Fruit fly (Drosophila melanogaster) whole organism, embryonic: ENCODE results near the gene Rab8.

ENCODE experiments used
- BEAF-32 ChIP-seq: fragments of 200-800 bp; sonication (Bioruptor generic); optimal IDR thresholded peaks from 3 replicates; lab custom pipeline; 2017; ENCODE audit warnings: missing biosample characterization, missing genetic modification characterization, mild to moderate bottlenecking, moderate library complexity, missing genetic modification reagents
- Bgb ChIP-seq: fragments of 200-800 bp; sonication (Bioruptor generic); IDR thresholded peaks from 2 replicates; pipeline ENCODE4 v1.3.6; 2022; ENCODE audit warnings: missing biosample characterization, missing genetic modification characterization; ENCODE audit not compliant: partially characterized antibody
- CG10147 ChIP-seq: fragments of 200-800 bp; sonication (Bioruptor generic); optimal IDR thresholded peaks from 2 replicates; lab custom pipeline; 2019; ENCODE audit warnings: missing biosample characterization, mild to moderate bottlenecking, missing genetic modification characterization, moderate library complexity
- CG10209 ChIP-seq: fragments of 200-800 bp; sonication (Bioruptor generic); optimal IDR thresholded peaks from 3 replicates; lab custom pipeline; 2017; ENCODE audit warnings: missing biosample characterization, mild to moderate bottlenecking, missing genetic modification characterization, missing genetic modification reagents
- CG11723 ChIP-seq: fragments of 200-800 bp; sonication (Bioruptor generic); optimal IDR thresholded peaks from 2 replicates; lab custom pipeline; 2017; ENCODE audit warnings: missing biosample characterization, mild to moderate bottlenecking, missing genetic modification characterization
- CG12071 ChIP-seq: fragments of 200-800 bp; sonication (Bioruptor generic); optimal IDR thresholded peaks from 3 replicates; lab custom pipeline; 2018; ENCODE audit warnings: missing biosample characterization, mild to moderate bottlenecking, missing genetic modification characterization
- CG1233 ChIP-seq: fragments of 200-800 bp; sonication (Bioruptor generic); optimal IDR thresholded peaks from 4 replicates; lab custom pipeline; 2018; ENCODE audit warnings: missing biosample characterization, mild to moderate bottlenecking, missing genetic modification characterization
- CG13287 ChIP-seq: fragments of 200-800 bp; sonication (Bioruptor generic); IDR thresholded peaks from 2 replicates; pipeline ENCODE4 v1.3.6; 2022; ENCODE audit warnings: missing biosample characterization, missing genetic modification characterization; ENCODE audit not compliant: partially characterized antibody
- CG13775 ChIP-seq: fragments of 200-800 bp; sonication (Bioruptor generic); optimal IDR thresholded peaks from 3 replicates; lab custom pipeline; 2017; ENCODE audit warnings: missing biosample characterization, mild to moderate bottlenecking, missing genetic modification characterization
- CG15479 ChIP-seq: fragments of 200-800 bp; sonication (Bioruptor generic); optimal IDR thresholded peaks from 3 replicates; lab custom pipeline; 2019; ENCODE audit warnings: missing biosample characterization, mild to moderate bottlenecking, missing genetic modification characterization, moderate library complexity
- CG16779 ChIP-seq: fragments of 200-800 bp; sonication (Bioruptor generic); IDR thresholded peaks from 2 replicates; pipeline ENCODE4 v1.3.6; 2022; ENCODE audit warnings: missing biosample characterization, missing genetic modification characterization
- CG17612 ChIP-seq: fragments of 200-800 bp; sonication (Bioruptor generic); IDR thresholded peaks from 2 replicates; pipeline ENCODE4 v1.3.6; 2022; ENCODE audit warnings: missing biosample characterization, missing genetic modification characterization
- CG18262 ChIP-seq: fragments of 200-800 bp; optimal IDR thresholded peaks from 3 replicates; lab custom pipeline; 2019; ENCODE audit warnings: missing biosample characterization, mild to moderate bottlenecking, missing genetic modification characterization, moderate library complexity
- CG2889 ChIP-seq: fragments of 200-800 bp; sonication (Bioruptor generic); IDR thresholded peaks from 3 replicates; pipeline ENCODE4 v1.3.6; 2022; ENCODE audit warnings: missing biosample characterization, missing genetic modification characterization
- CG32772 ChIP-seq: fragments of 200-800 bp; sonication (Bioruptor generic); IDR thresholded peaks from 2 replicates; pipeline ENCODE4 v1.3.6; 2022; ENCODE audit warnings: missing biosample characterization, missing genetic modification characterization
- CG4404 ChIP-seq: fragments of 200-800 bp; sonication (Bioruptor generic); IDR thresholded peaks from 2 replicates; pipeline ENCODE4 v1.3.6; 2022; ENCODE audit warnings: missing biosample characterization, missing genetic modification characterization
- CG4424 ChIP-seq: fragments of 200-800 bp; sonication (Bioruptor generic); optimal IDR thresholded peaks from 3 replicates; lab custom pipeline; 2016; ENCODE audit warnings: missing biosample characterization, missing genetic modification characterization
- CG5245 ChIP-seq: fragments of 200-800 bp; sonication (Bioruptor generic); optimal IDR thresholded peaks from 3 replicates; lab custom pipeline; 2016; ENCODE audit warnings: missing biosample characterization, missing genetic modification characterization
- CG8478 ChIP-seq: fragments of >200 bp; optimal IDR thresholded peaks from 2 replicates; lab custom pipeline; 2018
- CG9727 ChIP-seq: fragments of 200-800 bp; sonication (Bioruptor generic); optimal IDR thresholded peaks from 3 replicates; lab custom pipeline; 2017; ENCODE audit warnings: missing biosample characterization, mild to moderate bottlenecking, missing genetic modification characterization
- CG9817 ChIP-seq: fragments of 200-800 bp; sonication (Bioruptor generic); optimal IDR thresholded peaks from 2 replicates; lab custom pipeline; 2018; ENCODE audit warnings: missing biosample characterization, mild to moderate bottlenecking, missing genetic modification characterization, moderate library complexity
- Dad ChIP-seq: fragments of 200-800 bp; sonication (Bioruptor generic); optimal IDR thresholded peaks from 3 replicates; lab custom pipeline; 2016; ENCODE audit warnings: missing biosample characterization, missing genetic modification characterization
- Dip2 ChIP-seq: fragments of 200-800 bp; sonication (Bioruptor generic); IDR thresholded peaks from 2 replicates; pipeline ENCODE4 v1.3.6; 2022; ENCODE audit warnings: missing biosample characterization, missing genetic modification characterization
- Doc3 ChIP-seq: fragments of 200-800 bp; sonication (Bioruptor generic); IDR thresholded peaks from 3 replicates; pipeline ENCODE4 v1.3.6; 2022; ENCODE audit warnings: missing biosample characterization, missing genetic modification characterization; ENCODE audit not compliant: partially characterized antibody
- Elba2 ChIP-seq: fragments of 200-800 bp; sonication (Bioruptor generic); optimal IDR thresholded peaks from 3 replicates; lab custom pipeline; 2016; ENCODE audit warnings: missing biosample characterization, missing genetic modification characterization
- Fer2 ChIP-seq: fragments of 200-800 bp; sonication (Bioruptor generic); optimal IDR thresholded peaks from 2 replicates; lab custom pipeline; 2018; ENCODE audit warnings: missing biosample characterization, mild to moderate bottlenecking, missing genetic modification characterization, moderate library complexity
- HmgZ ChIP-seq: fragments of 200-800 bp; sonication (Bioruptor generic); optimal IDR thresholded peaks from 2 replicates; lab custom pipeline; 2018; ENCODE audit warnings: missing biosample characterization, mild to moderate bottlenecking, missing genetic modification characterization
- Med ChIP-seq: fragments of 200-800 bp; sonication (Bioruptor generic); peaks from one replicate; lab custom pipeline; 2016; ENCODE audit warnings: missing biosample characterization, missing genetic modification characterization, mild to moderate bottlenecking, inconsistent platforms, moderate library complexity
- NC2β ChIP-seq: fragments of 200-800 bp; sonication (Bioruptor generic); optimal IDR thresholded peaks from 2 replicates; lab custom pipeline; 2016; ENCODE audit warnings: missing biosample characterization, missing genetic modification characterization
- NFAT ChIP-seq: fragments of 200-800 bp; sonication (Bioruptor generic); IDR thresholded peaks from 2 replicates; pipeline ENCODE4 v1.3.6; 2022; ENCODE audit warnings: missing biosample characterization, missing genetic modification characterization
- PHDP ChIP-seq: fragments of 200-800 bp; sonication (Bioruptor generic); optimal IDR thresholded peaks from 3 replicates; lab custom pipeline; 2018; ENCODE audit warnings: missing biosample characterization, mild to moderate bottlenecking, missing genetic modification characterization, moderate library complexity
- Taf1 ChIP-seq: fragments of 200-800 bp; sonication (Bioruptor generic); IDR thresholded peaks from 2 replicates; pipeline ENCODE4 v1.3.6; 2022; ENCODE audit warnings: missing biosample characterization, missing genetic modification characterization
- Trl ChIP-seq, 3 experiments: fragments of >200 bp in 2 of 3; fragments of 200-800 bp in 1 of 3; sonication (Bioruptor generic) in 1 of 3; optimal IDR thresholded peaks; 2 replicates in 1 of 3; 3 replicates in 2 of 3; lab custom pipeline; 2016 to 2017; ENCODE audit warnings: missing biosample characterization in 1 of 3, missing genetic modification characterization in 1 of 3
- Usf ChIP-seq: fragments of 200-800 bp; sonication (Bioruptor generic); optimal IDR thresholded peaks from 2 replicates; lab custom pipeline; 2017; ENCODE audit warnings: missing genotype, missing biosample characterization, missing genetic modification characterization
- YL-1 ChIP-seq: fragments of 200-800 bp; sonication (Bioruptor generic); optimal IDR thresholded peaks from 3 replicates; lab custom pipeline; 2017; ENCODE audit warnings: missing biosample characterization, mild to moderate bottlenecking, missing genetic modification characterization
- ash1 ChIP-seq: fragments of 200-800 bp; sonication (Bioruptor generic); optimal IDR thresholded peaks from 2 replicates; lab custom pipeline; 2018; ENCODE audit warnings: missing biosample characterization, mild to moderate bottlenecking, missing genetic modification characterization
- az2 ChIP-seq: fragments of 200-800 bp; sonication (Bioruptor generic); optimal IDR thresholded peaks from 3 replicates; lab custom pipeline; 2016; ENCODE audit warnings: missing biosample characterization, missing genetic modification characterization
- corto ChIP-seq: fragments of 200-800 bp; sonication (Bioruptor generic); optimal IDR thresholded peaks from 2 replicates; lab custom pipeline; 2016; ENCODE audit warnings: missing biosample characterization, mild to moderate bottlenecking, missing genetic modification characterization, moderate library complexity
- dati ChIP-seq: fragments of 200-800 bp; sonication (Bioruptor generic); IDR thresholded peaks from 2 replicates; pipeline ENCODE4 v1.3.6; 2022; ENCODE audit warnings: missing biosample characterization, missing genetic modification characterization
- dm ChIP-seq: fragments of 200-800 bp; sonication (Bioruptor generic); optimal IDR thresholded peaks from 3 replicates; lab custom pipeline; 2016; ENCODE audit warnings: missing biosample characterization, missing genetic modification characterization
- exex ChIP-seq: fragments of 200-800 bp; sonication (Bioruptor generic); optimal IDR thresholded peaks from 4 replicates; lab custom pipeline; 2018; ENCODE audit warnings: missing biosample characterization, mild to moderate bottlenecking, missing genetic modification characterization, moderate library complexity
- fd102C ChIP-seq: fragments of 200-800 bp; sonication (Bioruptor generic); optimal IDR thresholded peaks from 2 replicates; lab custom pipeline; 2018; ENCODE audit warnings: missing biosample characterization, mild to moderate bottlenecking, missing genetic modification characterization, moderate library complexity
- kah ChIP-seq: fragments of 200-800 bp; sonication (Bioruptor generic); optimal IDR thresholded peaks from 2 replicates; lab custom pipeline; 2018; ENCODE audit warnings: missing biosample characterization, mild to moderate bottlenecking, missing genetic modification characterization
- mirr ChIP-seq: fragments of 200-800 bp; sonication (Bioruptor generic); optimal IDR thresholded peaks from 3 replicates; lab custom pipeline; 2018; ENCODE audit warnings: missing biosample characterization, mild to moderate bottlenecking, missing genetic modification characterization
- pb ChIP-seq: fragments of 200-800 bp; sonication (Bioruptor generic); optimal IDR thresholded peaks from 3 replicates; lab custom pipeline; 2016; ENCODE audit warnings: missing biosample characterization, missing genetic modification characterization
- phol ChIP-seq: fragments of 200-800 bp; sonication (Bioruptor generic); optimal IDR thresholded peaks from 3 replicates; lab custom pipeline; 2018; ENCODE audit warnings: missing biosample characterization, mild to moderate bottlenecking, missing genetic modification characterization, moderate library complexity
- ranshi ChIP-seq: fragments of 200-800 bp; sonication (Bioruptor generic); IDR thresholded peaks from 2 replicates; pipeline ENCODE4 v1.3.6; 2022; ENCODE audit warnings: missing biosample characterization, missing genetic modification characterization
- salm ChIP-seq: fragments of 200-800 bp; sonication (Bioruptor generic); optimal IDR thresholded peaks from 2 replicates; lab custom pipeline; 2018; ENCODE audit warnings: missing biosample characterization, mild to moderate bottlenecking, missing genetic modification characterization
- sd ChIP-seq: fragments of 200-800 bp; sonication (Bioruptor generic); optimal IDR thresholded peaks from 3 replicates; lab custom pipeline; 2018; ENCODE audit warnings: missing biosample characterization, mild to moderate bottlenecking, missing genetic modification characterization, moderate library complexity
- slou ChIP-seq: fragments of 200-800 bp; sonication (Bioruptor generic); optimal IDR thresholded peaks from 3 replicates; lab custom pipeline; 2016; ENCODE audit warnings: missing biosample characterization, missing genetic modification characterization
- tap ChIP-seq: fragments of 200-800 bp; optimal IDR thresholded peaks from 3 replicates; lab custom pipeline; 2019; ENCODE audit warnings: missing biosample characterization, mild to moderate bottlenecking, missing genetic modification characterization, moderate library complexity
- wdn ChIP-seq: fragments of 200-800 bp; sonication (Bioruptor generic); IDR thresholded peaks from 2 replicates; pipeline ENCODE4 v1.3.6; 2022; ENCODE audit warnings: missing biosample characterization, missing genetic modification characterization

Gene Rab8

dm6 chr3L:19872465-19872883, 1.6 kb upstream of the Rab8 start (continued):
- peak; percentile 73 for TF ChIP-seq mirr (GFP tag; lab: Kevin White, UChicago)
- TF ChIP-seq Taf1 (GFP tag; lab: Robert Waterston, UW) = no peak
- no peak for TF ChIP-seq CG13775 (GFP tag; lab: Kevin White, UChicago)
- TF ChIP-seq corto (GFP tag; lab: Kevin White, UChicago) = no peak
- peak; percentile 18; the same call in 1 of the 2 replicates for TF ChIP-seq CG16779 (GFP tag; lab: Robert Waterston, UW)
- peak; percentile 41 for TF ChIP-seq HmgZ
- TF ChIP-seq az2 = no peak
- no peak for TF ChIP-seq CG11723 (GFP tag; lab: Kevin White, UChicago)
- no peak for TF ChIP-seq Usf
- no peak for TF ChIP-seq CG13287 (GFP tag; lab: Robert Waterston, UW)
- TF ChIP-seq CG12071 (GFP tag; lab: Kevin White, UChicago) = no peak
- TF ChIP-seq CG5245 (GFP tag; lab: Kevin White, UChicago) = no peak
- no peak for TF ChIP-seq ash1 (GFP tag; lab: Kevin White, UChicago)
- TF ChIP-seq fd102C = no peak
- TF ChIP-seq NFAT (GFP tag; lab: Robert Waterston, UW) = no peak
- no peak for TF ChIP-seq CG4404 (GFP tag; lab: Robert Waterston, UW)
- peak; percentile 72 for TF ChIP-seq Med (GFP tag; lab: Kevin White, UChicago)
- TF ChIP-seq CG17612 = no peak
- no peak for TF ChIP-seq PHDP
- TF ChIP-seq sd (tag; lab: Kevin White, UChicago) = no peak
- TF ChIP-seq kah (GFP tag; lab: Kevin White, UChicago) = no peak
- no peak for TF ChIP-seq phol (tag; lab: Kevin White, UChicago)
- TF ChIP-seq exex (tag; lab: Kevin White, UChicago) = peak; percentile 80
- no peak for TF ChIP-seq CG4424 (GFP tag; lab: Kevin White, UChicago)
- no peak for TF ChIP-seq pb (GFP tag; lab: Kevin White, UChicago)
- no peak for TF ChIP-seq CG8478 (lab: Kevin White, UChicago)
- TF ChIP-seq CG32772 (GFP tag; lab: Robert Waterston, UW) = no peak
- TF ChIP-seq CG9727 (GFP tag; lab: Kevin White, UChicago) = no peak
- no peak for TF ChIP-seq CG10147 (GFP tag; lab: Kevin White, UChicago)
- TF ChIP-seq Elba2 (GFP tag; lab: Kevin White, UChicago) = no peak
- TF ChIP-seq Fer2 = no peak
- TF ChIP-seq CG9817 = no peak
- TF ChIP-seq Dad (GFP tag; lab: Kevin White, UChicago) = no peak
- no peak for TF ChIP-seq CG2889
- no peak for TF ChIP-seq NC2β
- TF ChIP-seq Bgb (GFP tag; lab: Robert Waterston, UW) = peak; percentile 30; the same call in 1 of the 2 replicates
- no peak for TF ChIP-seq Dip2
- TF ChIP-seq CG18262 (tag; lab: Kevin White, UChicago) = no peak
- TF ChIP-seq CG15479 (GFP tag; lab: Kevin White, UChicago) = no peak
- no peak for TF ChIP-seq Doc3 (GFP tag; lab: Robert Waterston, UW)
- no peak for TF ChIP-seq slou (GFP tag; lab: Kevin White, UChicago)
- no peak for TF ChIP-seq YL-1 (GFP tag; lab: Kevin White, UChicago)
- TF ChIP-seq ranshi (GFP tag; lab: Robert Waterston, UW) = no peak
- TF ChIP-seq dati = no peak
- TF ChIP-seq tap (tag; lab: Kevin White, UChicago) = no peak
- TF ChIP-seq CG1233 (GFP tag; lab: Kevin White, UChicago) = no peak
- no peak for TF ChIP-seq CG10209 (GFP tag; lab: Kevin White, UChicago)
- TF ChIP-seq dm = no peak
- TF ChIP-seq salm = no peak
- TF ChIP-seq BEAF-32 (GFP tag; lab: Kevin White, UChicago) = no peak
- no peak for TF ChIP-seq wdn (GFP tag; lab: Robert Waterston, UW)
- no peak for TF ChIP-seq Trl (optimal IDR thresholded peaks at IDR 0.05; lab: Kevin White, UChicago)
- no peak for TF ChIP-seq Trl (GFP tag; optimal IDR thresholded peaks at IDR 0.05; lab: Kevin White, UChicago)
